Worm (Caenorhabditis elegans) whole organism, mixed stage, embryonic: Measurements from ENCODE around the gene sre-21.

Source experiments
- nhr-12 ChIP-seq: fragments of 150-350 bp; optimal IDR thresholded peaks from 2 replicates; lab custom pipeline; 2014; ENCODE audit warnings: missing biosample characterization, missing genetic modification characterization
- nhr-76 ChIP-seq: sonication (generic microtip); optimal IDR thresholded peaks from 2 replicates; lab custom pipeline; 2017; ENCODE audit warnings: missing biosample characterization, missing genetic modification characterization

- no peak for TF ChIP-seq nhr-12 (tag; lab: Kevin White, UChicago)
- TF ChIP-seq nhr-76 (tag; lab: Kevin White, UChicago) = no peak
Measured at ce11 chrV:17749181-17749580, 23.8 kb downstream of the sre-21 start, which contains the start of gene R12G8.1.
